Fruit fly (Drosophila melanogaster) whole organism, wandering third instar larva: ENCODE data around the gene Lip1.

Source experiments
- Hnf4 ChIP-seq: fragments of 200-800 bp; sonication (Bioruptor generic); optimal IDR thresholded peaks from 2 replicates; lab custom pipeline; 2016; ENCODE audit warnings: missing biosample characterization, mild to moderate bottlenecking, missing genetic modification characterization
- Jra ChIP-seq: sonication (Bioruptor generic); optimal IDR thresholded peaks from 2 replicates; lab custom pipeline; 2016; ENCODE audit warnings: missing biosample characterization, missing genetic modification characterization
- Mio ChIP-seq: sonication (Bioruptor generic); optimal IDR thresholded peaks from 2 replicates; lab custom pipeline; 2016; ENCODE audit warnings: missing biosample characterization, missing genetic modification characterization
- Rel ChIP-seq, 2 experiments: fragments of 200-800 bp; sonication (Bioruptor generic) in 1 of 2; optimal IDR thresholded peaks; 2 replicates in 1 of 2; 3 replicates in 1 of 2; lab custom pipeline; 2016 to 2019; ENCODE audit warnings: mild to moderate bottlenecking in 2 of 2, missing biosample characterization in 2 of 2, missing genetic modification characterization in 2 of 2, moderate library complexity in 1 of 2
- dsf ChIP-seq: sonication (Bioruptor generic); optimal IDR thresholded peaks from 2 replicates; lab custom pipeline; 2016; ENCODE audit warnings: missing biosample characterization, missing genetic modification characterization, borderline replicate concordance
- h ChIP-seq: fragments of 200-800 bp; sonication (Bioruptor generic); optimal IDR thresholded peaks from 3 replicates; lab custom pipeline; 2016; ENCODE audit warnings: missing biosample characterization, mild to moderate bottlenecking, missing genetic modification characterization
- psq ChIP-seq: fragments of 200-800 bp; sonication (Bioruptor generic); optimal IDR thresholded peaks from 3 replicates; lab custom pipeline; 2017; ENCODE audit warnings: missing biosample characterization, mild to moderate bottlenecking, missing genetic modification characterization, moderate library complexity
- rgr ChIP-seq: fragments of 200-800 bp; sonication (Bioruptor generic); optimal IDR thresholded peaks from 3 replicates; lab custom pipeline; 2016; ENCODE audit warnings: missing biosample characterization, mild to moderate bottlenecking, missing genetic modification characterization

DNA sequence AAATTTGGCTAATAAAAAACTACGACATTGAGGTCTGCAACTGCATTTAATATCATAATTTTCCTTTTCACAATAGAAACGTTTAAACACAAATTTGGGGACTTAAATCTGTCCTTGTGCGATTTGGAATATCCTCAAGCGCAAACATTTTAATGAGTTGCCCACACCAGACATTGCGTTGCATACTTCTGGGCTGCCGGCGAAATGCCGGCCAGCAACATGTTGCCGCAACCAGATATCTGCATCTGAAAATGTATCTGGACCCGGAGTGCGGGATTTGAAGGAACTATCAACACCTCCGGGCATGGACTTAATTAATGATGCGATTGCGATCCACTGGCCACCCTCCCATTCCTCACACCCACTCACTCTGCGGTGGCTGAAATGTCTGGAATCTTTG is 46.8 kb downstream of the Lip1 start:
- TF ChIP-seq rgr (GFP tag; lab: Kevin White, UChicago) (no peak), Jra (no peak), Rel (GFP tag; optimal IDR thresholded peaks at IDR 0.05; lab: Kevin White, UChicago) (no peak), Rel (tag; optimal IDR thresholded peaks at IDR 0.05; lab: Kevin White, UChicago) (no peak), psq (GFP tag; lab: Kevin White, UChicago) (no peak), Hnf4 (no peak), dsf (GFP tag; lab: Kevin White, UChicago) (no peak), Mio (GFP tag; lab: Kevin White, UChicago) (no peak), h (no peak)
